Worm (Caenorhabditis elegans): ENCODE measurements around the gene ndc-80.

ce11 chrIV:10135817-10136216 is 49.9 kb downstream of the ndc-80 start, which contains the start of gene K08F4.5:
- TF ChIP-seq nhr-25 (tag; optimal IDR thresholded peaks at IDR 0.05) (no peak), lin-13 (GFP tag; optimal IDR thresholded peaks at IDR 0.05) (no peak)

Data from whole organism, L2 larva.